Worm (Caenorhabditis elegans): Measurements from ENCODE around the gene top-2.

The top-2 gene

DNA sequence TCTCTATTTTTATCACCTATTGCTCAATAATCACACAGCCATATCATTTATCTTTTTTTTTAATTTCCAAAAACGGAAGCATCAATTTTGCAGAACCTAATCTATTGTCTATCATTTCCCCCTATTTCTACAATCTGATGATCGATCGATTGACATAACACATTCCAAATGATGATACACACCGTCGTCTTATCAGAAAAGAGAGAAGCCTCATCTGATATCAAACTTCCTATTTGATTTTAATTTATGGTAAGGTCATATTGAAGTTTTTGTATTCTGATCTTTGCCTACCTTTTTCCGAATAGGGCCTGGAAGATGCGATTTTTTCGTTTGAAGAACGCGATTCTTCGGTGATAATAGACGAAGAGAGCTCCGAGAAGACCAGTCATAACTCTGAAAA, 25.4 kb upstream of the top-2 start:
- TF ChIP-seq Y48G9A.11 (GFP tag; IDR thresholded peaks at IDR 0.05) (no peak), gei-8 (GFP tag; optimal IDR thresholded peaks at IDR 0.05) (no peak), F44E2.7 (GFP tag; IDR thresholded peaks at IDR 0.05) (no peak), aha-1 (tag) (peak; percentile 79), nhr-28 (tag; optimal IDR thresholded peaks at IDR 0.05) (peak; percentile 31), lin-39 (tag; optimal IDR thresholded peaks at IDR 0.05) (no peak), mxl-2 (GFP tag; conservative IDR thresholded peaks at IDR 0.05) (no peak), spr-1 (tag; optimal IDR thresholded peaks at IDR 0.05) (no peak)

DNA sequence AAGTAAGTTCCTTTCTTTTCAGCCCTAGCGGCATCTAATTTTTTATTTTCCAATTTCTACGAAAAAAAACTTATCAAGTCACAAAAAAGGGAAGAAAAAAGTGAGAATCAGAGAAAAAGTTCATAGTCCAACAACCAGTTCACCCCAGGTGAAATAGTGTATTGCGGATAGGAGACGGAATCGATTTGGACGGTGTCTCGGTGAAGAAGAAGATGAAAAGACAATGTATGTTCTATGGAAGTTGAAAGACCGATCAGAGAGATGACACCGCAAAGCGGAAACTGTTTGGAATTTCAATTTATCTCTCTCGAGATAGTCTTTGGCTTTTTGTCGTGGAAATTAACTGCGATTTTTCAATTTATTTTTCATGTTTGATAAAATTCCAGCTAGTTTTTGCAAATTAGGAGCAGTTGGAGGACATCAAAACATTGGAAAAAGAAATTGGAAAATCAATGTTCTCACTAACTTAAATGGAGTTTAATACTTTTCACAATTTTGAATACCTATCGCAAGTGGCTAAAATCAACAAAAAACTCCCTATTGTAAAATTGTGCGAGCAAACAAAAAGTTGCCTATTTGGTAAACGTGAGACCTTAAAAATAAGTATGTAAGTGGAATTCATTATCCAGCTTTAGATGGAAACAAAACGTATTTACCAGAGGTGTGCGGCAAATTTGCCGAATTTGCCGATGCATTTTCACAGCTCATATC, 22.6 kb upstream of the top-2 start:
- TF ChIP-seq hlh-30 (tag; optimal IDR thresholded peaks at IDR 0.05; ENCODE audit: insufficient read depth) (no peak), dmd-6 (GFP tag; IDR thresholded peaks at IDR 0.05) (peak; percentile 28; the same call in 1 of the 2 replicates), nhr-48 (tag; optimal IDR thresholded peaks at IDR 0.05) (peak; percentile 12), unc-62 (GFP tag; optimal IDR thresholded peaks at IDR 0.05 in 1 of 2) (peak in 1 of 2 experiments; percentile 92), unc-62 (tag; optimal IDR thresholded peaks at IDR 0.05) (no peak), hlh-11 (tag; optimal IDR thresholded peaks at IDR 0.05) (peak; percentile 31), nhr-76 (tag; optimal IDR thresholded peaks at IDR 0.05) (no peak), lin-1 (GFP tag; IDR thresholded peaks at IDR 0.05) (no peak), nhr-28 (tag; optimal IDR thresholded peaks at IDR 0.05) (peak; percentile 6), mdl-1 (tag; optimal IDR thresholded peaks at IDR 0.05) (peak in 1 of 2 experiments; percentile 22)

ce11 chrII:11853108-11853507, 21.8 kb upstream of the top-2 start:
- TF ChIP-seq tag-97 (GFP tag; IDR thresholded peaks at IDR 0.05) = no peak
- peak in 1 of 2 experiments; percentile 52 for TF ChIP-seq unc-62 (GFP tag; optimal IDR thresholded peaks at IDR 0.05 in 1 of 2)
- TF ChIP-seq unc-62 (tag; optimal IDR thresholded peaks at IDR 0.05) = no peak

DNA sequence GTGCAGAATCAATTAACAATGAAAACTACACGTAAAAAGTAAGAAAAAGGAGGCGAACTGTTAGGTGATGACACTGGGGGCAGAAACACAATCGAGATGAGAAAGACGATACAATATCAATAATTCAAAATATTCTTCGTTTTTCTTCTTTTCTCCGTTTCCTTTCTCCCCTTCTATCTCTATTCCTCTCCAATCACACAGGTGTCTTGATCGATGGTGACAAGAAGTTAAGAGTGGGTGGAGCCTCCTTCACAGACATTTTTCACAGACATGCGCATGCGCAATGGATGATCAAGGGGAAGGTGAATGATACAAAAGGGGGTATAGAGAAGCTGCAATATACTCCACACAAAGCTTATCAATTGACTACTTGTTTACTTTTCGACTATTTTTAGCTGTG, 20.2 kb upstream of the top-2 start:
- TF ChIP-seq lin-15B (tag; optimal IDR thresholded peaks at IDR 0.05) (no peak), nhr-28 (tag; optimal IDR thresholded peaks at IDR 0.05) (peak; percentile 33), nhr-42 (GFP tag; IDR thresholded peaks at IDR 0.05) (no peak), mxl-3 (GFP tag; optimal IDR thresholded peaks at IDR 0.05) (no peak), hlh-30 (tag; optimal IDR thresholded peaks at IDR 0.05; ENCODE audit: insufficient read depth) (peak; percentile 29)

- TF ChIP-seq jun-1 (tag; optimal IDR thresholded peaks at IDR 0.05) = no peak
These were observed 18.6 kb upstream of the top-2 start, which contains the start of gene clh-1 for ce11 chrII:11856361-11856760. Gene clh-1 (minus strand): TSS chrII:11856461.

ce11 chrII:11859833-11860232, 15.1 kb upstream of the top-2 start:
- no peak for TF ChIP-seq daf-16 (GFP tag; optimal IDR thresholded peaks at IDR 0.05)
- TF ChIP-seq daf-16 (tag; optimal IDR thresholded peaks at IDR 0.05) = peak; percentile 49
- no peak for TF ChIP-seq vab-7 (GFP tag; IDR thresholded peaks at IDR 0.05)

- TF ChIP-seq mes-2 (tag; optimal IDR thresholded peaks at IDR 0.05; ENCODE audit: poor library complexity, severe bottlenecking) = peak; percentile 80
- TF ChIP-seq vab-7 (GFP tag; IDR thresholded peaks at IDR 0.05) = no peak
- TF ChIP-seq F49E8.2 (tag; optimal IDR thresholded peaks at IDR 0.05; ENCODE audit: borderline replicate concordance) = peak; percentile 42
- TF ChIP-seq T20F7.1 (GFP tag; optimal IDR thresholded peaks at IDR 0.05) = no peak
- TF ChIP-seq dmd-9 (GFP tag; IDR thresholded peaks at IDR 0.05) = 0 out of 2 replicates have a peak, but pooled peaks have one; percentile 21
- peak; percentile 93 for TF ChIP-seq unc-130 (GFP tag; optimal IDR thresholded peaks at IDR 0.05)
- no peak for TF ChIP-seq aha-1 (tag)
- TF ChIP-seq lsy-2 (tag; optimal IDR thresholded peaks at IDR 0.05) = no peak
- no peak for TF ChIP-seq daf-16 (GFP tag; optimal IDR thresholded peaks at IDR 0.05)
- no peak for TF ChIP-seq daf-16 (tag; optimal IDR thresholded peaks at IDR 0.05)
- TF ChIP-seq mxl-2 (GFP tag; conservative IDR thresholded peaks at IDR 0.05) = no peak
- TF ChIP-seq fkh-10 (GFP tag; optimal IDR thresholded peaks at IDR 0.05) = no peak
- no peak for TF ChIP-seq saeg-2 (GFP tag; IDR thresholded peaks at IDR 0.05)
- no peak for TF ChIP-seq php-3 (GFP tag; IDR thresholded peaks at IDR 0.05)
- no peak for TF ChIP-seq nhr-25 (tag; optimal IDR thresholded peaks at IDR 0.05; ENCODE audit: borderline replicate concordance, insufficient read depth)
- TF ChIP-seq lin-15B (tag; optimal IDR thresholded peaks at IDR 0.05) = no peak
- no peak for TF ChIP-seq mep-1 (tag; optimal IDR thresholded peaks at IDR 0.05)
- no peak for TF ChIP-seq tra-1 (GFP tag; IDR thresholded peaks at IDR 0.05)
- TF ChIP-seq spr-3 (GFP tag; optimal IDR thresholded peaks at IDR 0.05) = no peak
These were observed 14.3 kb upstream of the top-2 start, which contains the start of gene K12D12.5 for ce11 chrII:11860623-11861079. Gene K12D12.5 (plus strand): TSS chrII:11861029.

Data from whole organism, L4 larva.